Worm (Caenorhabditis elegans) whole organism, midembryonic: ENCODE results near the gene abu-6.

ENCODE experiments used
- T22C8.4 ChIP-seq: fragments of 200-800 bp; sonication (Bioruptor generic); IDR thresholded peaks from 2 replicates; pipeline ENCODE4 v1.3.6; 2022; ENCODE audit warnings: missing genetic modification characterization, missing compliant biosample characterization
- cog-1 ChIP-seq: sonication (generic microtip); optimal IDR thresholded peaks from 2 replicates; lab custom pipeline; 2016; ENCODE audit warnings: missing genetic modification characterization, missing compliant biosample characterization
- flt-1 ChIP-seq: fragments of 200-800 bp; sonication (Bioruptor generic); IDR thresholded peaks from 2 replicates; pipeline ENCODE4 v1.3.6; 2022; ENCODE audit warnings: missing genetic modification characterization, missing compliant biosample characterization
- klf-2 ChIP-seq: fragments of 200-800 bp; sonication (Bioruptor generic); conservative IDR thresholded peaks from 2 replicates; pipeline ENCODE4 v1.3.6; 2022; ENCODE audit warnings: missing genetic modification reagents, missing genetic modification characterization, missing compliant biosample characterization
- med-1 ChIP-seq: sonication (generic microtip); optimal IDR thresholded peaks from 2 replicates; lab custom pipeline; 2017; ENCODE audit warnings: missing genetic modification characterization, mild to moderate bottlenecking, missing compliant biosample characterization, antibody characterized with exemption, missing genetic modification reagents; ENCODE audit not compliant: insufficient read depth
- ref-1 ChIP-seq: fragments of 200-800 bp; sonication (Bioruptor generic); conservative IDR thresholded peaks from 2 replicates; pipeline ENCODE4 v1.3.6; 2022; ENCODE audit warnings: missing genetic modification reagents, missing genetic modification characterization, missing compliant biosample characterization
- tab-1 ChIP-seq: fragments of 200-800 bp; sonication (Bioruptor generic); IDR thresholded peaks from 2 replicates; pipeline ENCODE4 v1.3.6; 2022; ENCODE audit warnings: missing genetic modification characterization, missing compliant biosample characterization
- ztf-23 ChIP-seq: fragments of 200-800 bp; sonication (Bioruptor generic); IDR thresholded peaks from 2 replicates; pipeline ENCODE4 v1.3.6; 2022; ENCODE audit warnings: missing genetic modification reagents, missing genetic modification characterization, missing compliant biosample characterization
- ztf-29 ChIP-seq: fragments of 200-800 bp; sonication (Bioruptor generic); IDR thresholded peaks from 2 replicates; pipeline ENCODE4 v1.3.6; 2022; ENCODE audit warnings: missing genetic modification reagents, missing genetic modification characterization, missing compliant biosample characterization

Gene abu-6

DNA sequence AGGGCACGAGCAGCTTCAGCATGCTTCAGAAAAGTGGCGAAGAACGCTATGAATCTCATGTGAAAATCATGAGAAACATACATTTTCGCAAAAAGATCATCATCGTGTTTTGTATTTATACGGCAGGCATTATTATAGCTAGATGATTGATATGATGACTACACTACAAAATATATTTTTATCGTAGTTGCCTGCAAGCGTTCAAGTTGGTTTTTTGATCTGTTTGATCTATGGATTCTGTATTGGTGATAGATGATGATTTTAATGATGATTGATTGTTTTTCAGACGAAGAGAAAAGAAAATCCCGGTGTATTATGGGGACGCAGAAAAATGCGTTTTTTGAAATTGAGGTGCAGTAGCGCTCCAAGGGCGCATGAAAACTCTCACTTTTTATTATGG is 51.0 kb downstream of the abu-6 start, which contains the start of gene ugt-63:
Gene ugt-63, minus strand, starts transcription at position 89 of the 400 bp plus-strand sequence.
- no peak for TF ChIP-seq ztf-29 (GFP tag; lab: Robert Waterston, UW)
- no peak for TF ChIP-seq flt-1 (GFP tag; lab: Robert Waterston, UW)
- no peak for TF ChIP-seq T22C8.4 (GFP tag; lab: Robert Waterston, UW)
- TF ChIP-seq klf-2 (GFP tag; lab: Robert Waterston, UW): no peak
- TF ChIP-seq tab-1 (GFP tag; lab: Robert Waterston, UW): no peak
- no peak for TF ChIP-seq ztf-23
- no peak for TF ChIP-seq cog-1 (tag; lab: Kevin White, UChicago)
- no peak for TF ChIP-seq ref-1 (GFP tag; lab: Robert Waterston, UW)
- TF ChIP-seq med-1 (GFP tag; lab: Kevin White, UChicago): no peak
